Worm (Caenorhabditis elegans): ENCODE measurements around the gene Y51H7BR.7.

Y51H7BR.7 gene

DNA sequence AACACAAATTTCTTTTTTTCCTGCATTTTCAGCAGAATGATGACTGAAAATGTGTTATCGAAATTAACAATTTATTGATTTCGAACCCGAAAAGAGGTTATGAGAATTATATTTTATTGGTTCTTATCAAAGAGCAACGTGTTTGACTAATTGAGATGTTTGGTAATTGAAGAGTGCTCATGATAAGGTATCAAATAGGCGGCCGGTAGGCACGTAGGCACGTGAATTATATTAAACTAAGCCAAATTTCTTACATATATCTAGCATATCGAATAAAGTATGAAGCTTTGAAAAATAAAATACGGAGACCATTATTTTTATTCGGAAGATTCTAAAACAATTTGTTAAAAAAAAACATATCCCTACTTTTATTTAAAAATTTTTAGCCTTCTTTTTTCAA lies 8.0 kb downstream of the Y51H7BR.7 start, which contains the start of gene math-45:
Gene math-45, minus strand, starts transcription at position 101 of the 400 bp plus-strand sequence.
- TF ChIP-seq efl-1 (optimal IDR thresholded peaks at IDR 0.05), result no peak
- TF ChIP-seq efl-1 (GFP tag; optimal IDR thresholded peaks at IDR 0.05 in 1 of 2), result peak in 1 of 2 experiments; percentile 37
- peak; percentile 8 for TF ChIP-seq elt-2 (tag; optimal IDR thresholded peaks at IDR 0.05)
- TF ChIP-seq elt-3 (tag; optimal IDR thresholded peaks at IDR 0.05), result no peak
- no peak for TF ChIP-seq skn-1 (tag; optimal IDR thresholded peaks at IDR 0.05)
- TF ChIP-seq rnt-1 (tag; optimal IDR thresholded peaks at IDR 0.05), result no peak

- TF ChIP-seq tbx-2 (tag; optimal IDR thresholded peaks at IDR 0.05), result no peak
- TF ChIP-seq nhr-84 (tag; optimal IDR thresholded peaks at IDR 0.05), result no peak
- TF ChIP-seq lin-14 (GFP tag; optimal IDR thresholded peaks at IDR 0.05), result peak; percentile 1
Observed at ce11 chrII:1504266-1504665, 21.1 kb downstream of the Y51H7BR.7 start, which contains the start of gene fdgt-1. Gene fdgt-1 (plus strand): TSS chrII:1504566.

ce11 chrII:1503663-1504062 lies 21.7 kb downstream of the Y51H7BR.7 start:
- TF ChIP-seq ceh-63 (GFP tag; optimal IDR thresholded peaks at IDR 0.05) (no peak), nhr-20 (tag; optimal IDR thresholded peaks at IDR 0.05) (no peak), nhr-237 (tag; optimal IDR thresholded peaks at IDR 0.05) (no peak), isw-1 (GFP tag; IDR thresholded peaks at IDR 0.05) (no peak), elt-3 (tag; optimal IDR thresholded peaks at IDR 0.05) (peak in 5 of 6 experiments; percentile 10 to 87 (median 33)), tlp-1 (tag; optimal IDR thresholded peaks at IDR 0.05) (peak; percentile 13), elt-2 (tag; optimal IDR thresholded peaks at IDR 0.05) (peak; percentile 76), lin-35 (GFP tag; optimal IDR thresholded peaks at IDR 0.05) (peak in 1 of 2 experiments; percentile 2), lin-14 (GFP tag; optimal IDR thresholded peaks at IDR 0.05) (peak; percentile 3), unc-130 (tag; optimal IDR thresholded peaks at IDR 0.05) (no peak), snpc-4 (tag; optimal IDR thresholded peaks at IDR 0.05) (no peak), egl-13 (tag; optimal IDR thresholded peaks at IDR 0.05) (no peak), nhr-47 (tag; optimal IDR thresholded peaks at IDR 0.05) (no peak), fos-1 (tag; optimal IDR thresholded peaks at IDR 0.05) (no peak), tbx-2 (tag; optimal IDR thresholded peaks at IDR 0.05) (no peak), lin-15B (tag; optimal IDR thresholded peaks at IDR 0.05) (no peak), pag-3 (tag; optimal IDR thresholded peaks at IDR 0.05; ENCODE audit: borderline replicate concordance, insufficient read depth) (no peak), hpl-2 (GFP tag; optimal IDR thresholded peaks at IDR 0.05) (no peak), lin-13 (GFP tag; optimal IDR thresholded peaks at IDR 0.05) (no peak), zag-1 (tag; optimal IDR thresholded peaks at IDR 0.05) (no peak), nhr-77 (tag; optimal IDR thresholded peaks at IDR 0.05) (no peak), unc-62 (GFP tag; optimal IDR thresholded peaks at IDR 0.05) (no peak), zip-4 (GFP tag; optimal IDR thresholded peaks at IDR 0.05) (no peak)

DNA sequence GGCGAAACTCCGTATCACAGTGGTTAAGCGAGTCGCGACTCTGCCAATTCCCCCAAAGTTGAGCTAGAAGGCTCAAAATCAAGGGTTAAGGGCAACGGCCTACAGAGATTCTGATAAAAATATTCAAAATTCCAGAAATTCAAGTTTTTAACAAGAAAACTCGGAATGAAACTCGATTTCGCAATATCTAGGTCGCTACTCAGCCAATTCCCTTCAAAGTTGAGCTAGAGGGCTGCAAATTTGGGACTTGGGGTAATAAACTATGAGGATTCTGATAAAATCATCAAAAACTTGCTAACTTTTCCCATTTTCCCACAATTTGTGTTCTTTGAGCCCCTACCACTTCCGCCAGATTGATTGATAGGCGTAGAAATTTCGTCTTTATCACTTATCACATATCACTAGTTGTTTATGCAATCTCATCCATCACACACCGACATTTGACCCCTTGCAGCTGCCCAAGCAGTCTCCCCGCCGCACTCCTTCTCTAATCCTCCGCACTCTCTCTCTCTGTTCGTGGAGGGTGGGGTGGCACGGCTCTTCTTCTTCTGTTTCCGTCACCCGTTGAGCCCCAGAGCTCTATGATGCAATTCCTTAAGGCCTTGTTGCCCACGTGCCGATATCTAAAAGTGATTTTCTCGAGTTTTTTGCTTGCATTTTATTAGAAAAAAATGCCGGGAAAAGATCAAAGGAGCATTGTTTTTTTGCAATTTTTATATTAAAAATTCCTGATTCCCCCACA lies 23.6 kb downstream of the Y51H7BR.7 start:
- no peak for TF ChIP-seq C34B4.2 (tag; optimal IDR thresholded peaks at IDR 0.05)
- no peak for TF ChIP-seq ets-5 (GFP tag; IDR thresholded peaks at IDR 0.05)
- peak; percentile 52 for TF ChIP-seq ztf-4 (tag; optimal IDR thresholded peaks at IDR 0.05)
- no peak for TF ChIP-seq egl-27 (tag; optimal IDR thresholded peaks at IDR 0.05)
- TF ChIP-seq hlh-4 (tag; optimal IDR thresholded peaks at IDR 0.05), result no peak
- TF ChIP-seq nhr-90 (tag; optimal IDR thresholded peaks at IDR 0.05; ENCODE audit: poor library complexity), result no peak
- peak; percentile 40 for TF ChIP-seq nhr-20 (tag; optimal IDR thresholded peaks at IDR 0.05)
- peak; percentile 50 for TF ChIP-seq fkh-8 (tag; optimal IDR thresholded peaks at IDR 0.05)
- no peak for TF ChIP-seq ceh-90 (tag; optimal IDR thresholded peaks at IDR 0.05)
- no peak for TF ChIP-seq nhr-76 (tag; optimal IDR thresholded peaks at IDR 0.05)
- no peak for TF ChIP-seq pqm-1 (tag; optimal IDR thresholded peaks at IDR 0.05)
- TF ChIP-seq unc-62 (GFP tag; optimal IDR thresholded peaks at IDR 0.05), result no peak
- no peak for TF ChIP-seq ztf-11 (tag; optimal IDR thresholded peaks at IDR 0.05)
- no peak for TF ChIP-seq mef-2 (tag; optimal IDR thresholded peaks at IDR 0.05)
- TF ChIP-seq pag-3 (tag; optimal IDR thresholded peaks at IDR 0.05; ENCODE audit: borderline replicate concordance, insufficient read depth), result peak; percentile 71
- no peak for TF ChIP-seq nhr-237 (tag; optimal IDR thresholded peaks at IDR 0.05)
- no peak for TF ChIP-seq nhr-12 (tag; optimal IDR thresholded peaks at IDR 0.05)
- peak; percentile 17 for TF ChIP-seq C16A3.4 (tag; optimal IDR thresholded peaks at IDR 0.05)
- TF ChIP-seq alr-1 (tag; optimal IDR thresholded peaks at IDR 0.05; ENCODE audit: borderline replicate concordance), result no peak
- TF ChIP-seq unc-30 (tag; optimal IDR thresholded peaks at IDR 0.05), result no peak
- no peak for TF ChIP-seq sptf-1 (tag; optimal IDR thresholded peaks at IDR 0.05)
- no peak for TF ChIP-seq tlp-1 (tag; optimal IDR thresholded peaks at IDR 0.05)
- peak; percentile 54 for TF ChIP-seq lin-39 (tag; optimal IDR thresholded peaks at IDR 0.05)
- TF ChIP-seq vab-15 (tag; optimal IDR thresholded peaks at IDR 0.05), result no peak

All from whole organism, L1 larva.